Worm (Caenorhabditis elegans) whole organism, L4 larva: Measurements from ENCODE around the gene sri-65.

Experiments used
- F10B5.3 ChIP-seq: sonication (generic microtip); optimal IDR thresholded peaks from 2 replicates; lab custom pipeline; 2016; ENCODE audit warnings: mild to moderate bottlenecking, missing genetic modification characterization, missing compliant biosample characterization
- F37D6.2 ChIP-seq: sonication (generic microtip); optimal IDR thresholded peaks from 2 replicates; lab custom pipeline; 2016; ENCODE audit warnings: mild to moderate bottlenecking, missing genetic modification characterization, missing compliant biosample characterization
- F49E8.2 ChIP-seq: sonication (generic microtip); optimal IDR thresholded peaks from 2 replicates; lab custom pipeline; 2016; ENCODE audit warnings: missing compliant biosample characterization, mild to moderate bottlenecking, missing genetic modification characterization, borderline replicate concordance
- ZK337.2 ChIP-seq: fragments of 200-800 bp; sonication (Bioruptor generic); IDR thresholded peaks from 2 replicates; pipeline ENCODE4 v1.3.6; 2022; ENCODE audit warnings: missing genetic modification reagents, missing genetic modification characterization, missing compliant biosample characterization
- ZK546.5 ChIP-seq, 2 experiments: sonication (generic microtip); optimal IDR thresholded peaks; 2 replicates each; lab custom pipeline; 2017; ENCODE audit warnings: missing biosample characterization in 2 of 2, missing genetic modification characterization in 2 of 2
- aha-1 ChIP-seq: fragments of 150-350 bp; peaks from one replicate; lab custom pipeline; 2014; ENCODE audit warnings: missing biosample characterization, missing genetic modification characterization
- attf-4 ChIP-seq: sonication (generic microtip); optimal IDR thresholded peaks from 3 replicates; lab custom pipeline; 2017; ENCODE audit warnings: missing biosample characterization, missing genetic modification characterization
- ceh-32 ChIP-seq: sonication (generic microtip); optimal IDR thresholded peaks from 2 replicates; lab custom pipeline; 2016; ENCODE audit warnings: mild to moderate bottlenecking, missing genetic modification characterization, missing compliant biosample characterization; ENCODE audit not compliant: poor library complexity
- ceh-44 ChIP-seq: fragments of 200-800 bp; sonication (Bioruptor generic); IDR thresholded peaks from 2 replicates; pipeline ENCODE4 v1.3.6; 2022; ENCODE audit warnings: missing genetic modification reagents, missing genetic modification characterization, missing compliant biosample characterization
- ceh-82 ChIP-seq: sonication (generic microtip); optimal IDR thresholded peaks from 2 replicates; lab custom pipeline; 2017; ENCODE audit warnings: missing biosample characterization, missing genetic modification characterization
- ctbp-1 ChIP-seq: fragments of 200-800 bp; sonication (Bioruptor generic); IDR thresholded peaks from 2 replicates; pipeline ENCODE4 v1.3.6; 2022; ENCODE audit warnings: missing genetic modification reagents, missing genetic modification characterization, missing compliant biosample characterization
- daf-12 ChIP-seq: fragments of 150-350 bp; optimal IDR thresholded peaks from 2 replicates; lab custom pipeline; 2014; ENCODE audit warnings: missing biosample characterization, missing genetic modification reagents, missing genetic modification characterization
- dmd-6 ChIP-seq: fragments of 200-800 bp; sonication (Bioruptor generic); IDR thresholded peaks from 2 replicates; pipeline ENCODE4 v1.3.6; 2022; ENCODE audit warnings: missing genetic modification reagents, missing genetic modification characterization, missing compliant biosample characterization
- duxl-1 ChIP-seq: sonication (generic microtip); optimal IDR thresholded peaks from 2 replicates; lab custom pipeline; 2016; ENCODE audit warnings: mild to moderate bottlenecking, missing genetic modification characterization, moderate library complexity, missing compliant biosample characterization; ENCODE audit not compliant: poor library complexity
- egl-27 ChIP-seq: sonication (generic microtip); optimal IDR thresholded peaks from 3 replicates; lab custom pipeline; 2017; ENCODE audit warnings: missing biosample characterization, missing genetic modification reagents, missing genetic modification characterization
- egl-43 ChIP-seq: fragments of 200-800 bp; sonication (Bioruptor generic); IDR thresholded peaks from 2 replicates; pipeline ENCODE4 v1.3.6; 2022; ENCODE audit warnings: missing genetic modification reagents, missing genetic modification characterization, missing compliant biosample characterization
- fkh-10 ChIP-seq: fragments of 150-350 bp; optimal IDR thresholded peaks from 2 replicates; lab custom pipeline; 2014; ENCODE audit warnings: missing biosample characterization, missing genetic modification reagents, missing genetic modification characterization
- fos-1 ChIP-seq: fragments of 150-350 bp; optimal IDR thresholded peaks from 2 replicates; lab custom pipeline; 2014; ENCODE audit warnings: missing biosample characterization, missing genetic modification characterization
- hlh-11 ChIP-seq: fragments of 200-800 bp; sonication (Bioruptor generic); optimal IDR thresholded peaks from 2 replicates; lab custom pipeline; 2018; ENCODE audit warnings: mild to moderate bottlenecking, missing genetic modification characterization, missing compliant biosample characterization
- hmg-1.1 ChIP-seq: fragments of 200-800 bp; sonication (Bioruptor generic); IDR thresholded peaks from 2 replicates; pipeline ENCODE4 v1.3.6; 2022; ENCODE audit warnings: missing genetic modification reagents, missing genetic modification characterization, missing compliant biosample characterization
- lin-38 ChIP-seq: fragments of 200-800 bp; sonication (Bioruptor generic); IDR thresholded peaks from 2 replicates; pipeline ENCODE4 v1.3.6; 2022; ENCODE audit warnings: missing genetic modification reagents, missing genetic modification characterization, missing compliant biosample characterization
- lir-3 ChIP-seq: sonication (generic microtip); optimal IDR thresholded peaks from 2 replicates; lab custom pipeline; 2016; ENCODE audit warnings: mild to moderate bottlenecking, missing genetic modification characterization, missing compliant biosample characterization
- lsy-2 ChIP-seq, 2 experiments: fragments of 150-350 bp in 1 of 2; sonication (generic microtip) in 1 of 2; optimal IDR thresholded peaks; 2 replicates each; lab custom pipeline; 2014 to 2017; ENCODE audit warnings: missing biosample characterization in 2 of 2, missing genetic modification characterization in 2 of 2
- madf-5 ChIP-seq, 2 experiments: fragments of 200-800 bp; sonication (Bioruptor generic); IDR thresholded peaks; 2 replicates each; pipeline ENCODE4 v1.3.6; 2022; ENCODE audit warnings: missing compliant biosample characterization in 2 of 2, missing genetic modification characterization in 2 of 2
- mxl-2 ChIP-seq: fragments of 200-800 bp; sonication (Bioruptor generic); conservative IDR thresholded peaks from 2 replicates; pipeline ENCODE4 v1.3.6; 2022; ENCODE audit warnings: missing genetic modification reagents, missing genetic modification characterization, missing compliant biosample characterization
- mxl-3 ChIP-seq: fragments of 200-800 bp; sonication (Bioruptor generic); optimal IDR thresholded peaks from 2 replicates; lab custom pipeline; 2018; ENCODE audit warnings: mild to moderate bottlenecking, missing genetic modification characterization, missing compliant biosample characterization
- nhr-102 ChIP-seq: sonication (generic microtip); optimal IDR thresholded peaks from 2 replicates; lab custom pipeline; 2016; ENCODE audit warnings: mild to moderate bottlenecking, missing genetic modification characterization, moderate library complexity, missing compliant biosample characterization
- nhr-25 ChIP-seq: sonication (generic microtip); optimal IDR thresholded peaks from 2 replicates; lab custom pipeline; 2017; ENCODE audit warnings: missing genetic modification characterization, mild to moderate bottlenecking, missing compliant biosample characterization, antibody characterized with exemption, moderate library complexity, borderline replicate concordance; ENCODE audit not compliant: insufficient read depth
- nhr-42 ChIP-seq: fragments of 200-800 bp; sonication (Bioruptor generic); IDR thresholded peaks from 2 replicates; pipeline ENCODE4 v1.3.6; 2022; ENCODE audit warnings: missing genetic modification characterization, missing compliant biosample characterization
- nhr-6 ChIP-seq: fragments of 150-350 bp; optimal IDR thresholded peaks from 2 replicates; lab custom pipeline; 2014; ENCODE audit warnings: missing biosample characterization, missing genetic modification characterization
- php-3 ChIP-seq: fragments of 200-800 bp; sonication (Bioruptor generic); IDR thresholded peaks from 2 replicates; pipeline ENCODE4 v1.3.6; 2022; ENCODE audit warnings: missing genetic modification reagents, missing genetic modification characterization, missing compliant biosample characterization
- pqm-1 ChIP-seq: sonication (generic microtip); optimal IDR thresholded peaks from 2 replicates; lab custom pipeline; 2017; ENCODE audit warnings: missing biosample characterization, missing genetic modification characterization
- sdz-12 ChIP-seq: fragments of 200-800 bp; sonication (Bioruptor generic); optimal IDR thresholded peaks from 2 replicates; lab custom pipeline; 2018; ENCODE audit warnings: mild to moderate bottlenecking, missing genetic modification characterization, missing compliant biosample characterization
- skn-1 ChIP-seq: fragments of 150-350 bp; optimal IDR thresholded peaks from 2 replicates; lab custom pipeline; 2014; ENCODE audit warnings: missing biosample characterization, missing genetic modification characterization
- spr-3 ChIP-seq: fragments of 200-800 bp; sonication (Bioruptor generic); optimal IDR thresholded peaks from 2 replicates; lab custom pipeline; 2018; ENCODE audit warnings: mild to moderate bottlenecking, missing genetic modification characterization, missing compliant biosample characterization
- tag-97 ChIP-seq: fragments of 200-800 bp; sonication (Bioruptor generic); IDR thresholded peaks from 2 replicates; pipeline ENCODE4 v1.3.6; 2022; ENCODE audit warnings: missing genetic modification characterization, missing compliant biosample characterization
- unc-62 ChIP-seq, 3 experiments: fragments of 150-350 bp in 1 of 3; sonication (generic microtip); optimal IDR thresholded peaks in 2 of 3; peaks in 1 of 3; 1 replicate in 1 of 3; 2 replicates in 2 of 3; lab custom pipeline; 2014 to 2017; ENCODE audit warnings: missing biosample characterization in 3 of 3, missing genetic modification characterization in 3 of 3, missing genetic modification reagents in 3 of 3, missing genotype in 1 of 3
- vab-7 ChIP-seq: fragments of 200-800 bp; sonication (Bioruptor generic); IDR thresholded peaks from 2 replicates; pipeline ENCODE4 v1.3.6; 2022; ENCODE audit warnings: missing genetic modification reagents, missing genetic modification characterization, missing compliant biosample characterization
- zfp-2 ChIP-seq: sonication (generic microtip); optimal IDR thresholded peaks from 2 replicates; lab custom pipeline; 2016; ENCODE audit warnings: mild to moderate bottlenecking, missing genetic modification characterization, missing compliant biosample characterization
- ztf-7 ChIP-seq: fragments of 150-350 bp; optimal IDR thresholded peaks from 2 replicates; lab custom pipeline; 2014; ENCODE audit warnings: missing biosample characterization, missing genetic modification characterization

sri-65 gene

DNA sequence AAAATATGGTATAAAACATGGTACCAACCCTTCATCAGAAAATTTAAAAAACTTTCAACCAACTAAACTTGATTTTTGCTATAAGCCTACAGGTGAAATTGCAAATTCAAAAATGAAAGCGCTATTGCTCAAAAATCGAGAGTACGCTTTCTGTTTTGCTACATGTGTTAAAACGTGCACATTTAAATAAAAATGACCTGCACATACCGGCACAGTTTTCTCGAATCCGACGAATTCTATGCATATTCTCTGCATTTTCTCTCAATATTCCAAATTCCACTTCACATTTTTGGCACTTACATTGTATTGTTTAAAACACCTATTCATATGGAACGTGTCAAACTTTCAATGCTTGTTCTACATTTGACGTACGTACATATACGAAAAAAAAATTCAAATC, 22.4 kb upstream of the sri-65 start, which contains the start of gene srh-145:
Gene srh-145, plus strand, starts transcription at position 193 of the 400 bp plus-strand sequence.
- 0 out of 2 replicates have a peak, but pooled peaks have one; percentile 11 for TF ChIP-seq mxl-2 (GFP tag; lab: Robert Waterston, UW)
- TF ChIP-seq egl-27 = no peak
- peak; percentile 78 for TF ChIP-seq aha-1 (tag; lab: Kevin White, UChicago)
- TF ChIP-seq nhr-25 (tag; lab: Kevin White, UChicago) = no peak
- peak in 1 of 2 experiments; percentile 60 for TF ChIP-seq unc-62 (GFP tag; optimal IDR thresholded peaks at IDR 0.05 in 1 of 2; lab: Kevin White, UChicago)
- TF ChIP-seq unc-62 (tag; optimal IDR thresholded peaks at IDR 0.05; lab: Kevin White, UChicago) = no peak
- no peak for TF ChIP-seq ctbp-1 (GFP tag; lab: Robert Waterston, UW)

DNA sequence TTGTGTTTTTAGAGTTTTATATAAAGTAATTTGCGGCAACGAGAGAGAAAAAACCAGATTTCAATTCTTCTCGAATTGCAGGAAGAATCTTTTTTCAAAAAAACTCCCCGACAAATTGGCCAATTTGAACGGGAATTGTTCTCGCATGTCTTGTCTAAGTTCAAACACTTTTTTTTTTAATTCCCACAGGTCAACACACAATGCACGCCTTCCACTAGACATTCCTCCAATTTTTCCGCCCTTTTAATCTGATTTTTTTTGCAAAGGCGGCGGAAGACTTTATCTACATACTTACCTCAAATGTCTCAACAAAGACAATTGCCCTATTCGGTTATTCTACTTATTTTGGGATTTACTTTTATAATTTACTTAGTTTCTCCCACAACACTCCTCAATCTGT, 19.5 kb upstream of the sri-65 start, which contains the start of gene F26D2.3:
Gene F26D2.3, plus strand, starts transcription at position 301 of the 400 bp plus-strand sequence.
- TF ChIP-seq ZK546.5 (tag; optimal IDR thresholded peaks at IDR 0.05; lab: Kevin White, UChicago) (no peak), zfp-2 (tag; lab: Kevin White, UChicago) (no peak), nhr-42 (GFP tag; lab: Robert Waterston, UW) (no peak), ctbp-1 (GFP tag; lab: Robert Waterston, UW) (no peak), egl-43 (GFP tag; lab: Robert Waterston, UW) (no peak), spr-3 (no peak), hlh-11 (tag; lab: Kevin White, UChicago) (no peak), F37D6.2 (no peak), F10B5.3 (no peak), fkh-10 (GFP tag; lab: Kevin White, UChicago) (no peak), duxl-1 (tag; lab: Kevin White, UChicago) (no peak), ceh-44 (GFP tag; lab: Robert Waterston, UW) (no peak), lin-38 (no peak)

DNA sequence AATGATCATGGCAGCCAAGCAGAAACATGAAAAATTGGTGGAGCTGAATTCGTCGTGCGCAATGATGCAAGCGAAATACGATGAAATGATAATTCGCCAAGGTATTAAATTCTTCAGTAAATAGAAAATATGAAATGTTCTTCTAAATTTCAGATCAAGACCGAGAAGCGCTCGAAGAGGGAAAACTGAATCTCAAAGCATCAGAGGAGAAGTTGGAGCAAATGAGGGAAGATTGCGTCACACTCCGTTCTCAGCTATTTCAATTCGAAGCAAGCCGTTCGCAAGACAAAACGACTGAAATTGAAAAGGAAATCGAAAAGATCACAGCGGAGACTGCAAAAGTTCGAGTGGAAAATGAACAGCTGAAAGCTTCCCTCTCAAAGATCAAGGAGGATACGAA, 18.2 kb upstream of the sri-65 start:
- no peak for TF ChIP-seq skn-1 (tag; lab: Kevin White, UChicago)
- TF ChIP-seq pqm-1 (tag; lab: Kevin White, UChicago) = no peak
- TF ChIP-seq unc-62 (GFP tag; optimal IDR thresholded peaks at IDR 0.05 in 1 of 2; lab: Kevin White, UChicago) = peak in 1 of 2 experiments; percentile 70
- no peak for TF ChIP-seq unc-62 (tag; optimal IDR thresholded peaks at IDR 0.05; lab: Kevin White, UChicago)
- no peak for TF ChIP-seq ZK337.2
- TF ChIP-seq zfp-2 (tag; lab: Kevin White, UChicago) = no peak
- TF ChIP-seq sdz-12 (GFP tag; lab: Kevin White, UChicago) = no peak

DNA sequence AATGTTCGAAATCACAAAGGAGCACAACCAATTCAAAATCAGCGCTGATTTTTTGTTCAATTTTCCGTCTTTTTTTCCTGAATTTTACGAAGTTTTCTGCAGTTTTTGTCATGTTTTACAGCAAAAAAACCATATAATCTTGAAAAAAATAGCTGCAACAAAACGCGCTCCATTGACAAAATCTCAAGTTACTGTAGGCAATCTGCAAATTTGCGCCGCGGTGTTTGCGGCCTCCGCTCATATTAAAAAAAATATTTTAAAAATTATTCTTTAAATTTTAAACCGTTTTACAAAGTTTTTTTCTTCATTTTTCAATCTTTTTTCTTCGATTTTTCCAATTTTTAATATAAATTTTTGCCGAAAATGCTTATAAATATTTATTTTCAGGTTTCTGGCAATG, 17.2 kb upstream of the sri-65 start:
- no peak for TF ChIP-seq daf-12
- TF ChIP-seq lin-38 = peak; percentile 75
- no peak for TF ChIP-seq mxl-3 (GFP tag; lab: Kevin White, UChicago)

DNA sequence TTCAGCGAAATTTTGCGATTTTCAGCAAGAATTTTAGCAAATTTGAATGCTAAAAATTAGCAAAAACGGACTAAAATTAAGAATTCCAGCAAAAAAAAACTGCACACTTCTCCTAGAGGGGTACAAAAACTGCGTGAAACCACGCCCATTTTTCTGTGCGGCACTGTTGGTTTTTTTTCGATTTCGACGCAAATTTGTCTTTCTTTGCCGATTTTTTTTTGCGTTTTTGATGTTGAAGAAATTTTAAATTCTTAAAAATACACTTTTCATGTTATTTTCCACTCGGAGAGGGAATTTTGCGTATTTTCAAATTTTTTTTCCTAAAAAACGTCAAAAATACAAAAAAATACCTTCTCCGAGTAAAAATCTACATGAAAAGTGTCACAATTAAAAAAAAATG, 15.8 kb upstream of the sri-65 start, which contains the start of gene syp-1:
Gene syp-1, plus strand, starts transcription at position 301 of the 400 bp plus-strand sequence.
- TF ChIP-seq egl-27 (no peak), ceh-32 (tag; lab: Kevin White, UChicago) (no peak), lir-3 (no peak), aha-1 (tag; lab: Kevin White, UChicago) (no peak), madf-5 (GFP tag; IDR thresholded peaks at IDR 0.05; lab: Robert Waterston, UW) (no peak)

DNA sequence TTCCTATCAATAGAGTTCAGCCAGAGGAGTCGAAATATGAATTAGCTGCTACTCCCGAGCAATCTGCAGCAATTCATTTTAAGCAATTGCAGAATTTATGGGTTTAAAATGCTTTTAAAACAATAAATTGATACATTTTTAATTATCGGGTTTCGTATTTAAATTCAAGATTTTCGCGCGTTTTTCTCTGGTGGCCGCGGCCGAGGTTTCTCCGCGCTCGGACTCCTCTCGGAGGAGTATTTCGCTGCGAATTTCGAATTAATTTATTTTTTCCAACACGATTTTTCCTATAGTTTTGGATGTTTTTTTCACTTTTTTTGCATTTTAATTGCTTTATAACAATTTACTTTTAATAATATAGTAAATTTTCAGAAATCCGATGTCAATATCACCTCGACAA, 13.4 kb upstream of the sri-65 start, which contains the start of gene F13A7.14:
Gene F13A7.14, plus strand, starts transcription at position 373 of the 400 bp plus-strand sequence.
- TF ChIP-seq tag-97 (GFP tag; lab: Robert Waterston, UW) = peak; percentile 68; the same call in 1 of the 2 replicates
- TF ChIP-seq lsy-2 (tag; optimal IDR thresholded peaks at IDR 0.05; lab: Kevin White, UChicago) = peak in 1 of 2 experiments; percentile 87
- TF ChIP-seq ceh-44 (GFP tag; lab: Robert Waterston, UW) = peak; percentile 61; the same call in 1 of the 2 replicates
- TF ChIP-seq php-3 (GFP tag; lab: Robert Waterston, UW) = no peak
- TF ChIP-seq F49E8.2 = peak; percentile 19
- TF ChIP-seq attf-4 = no peak
- TF ChIP-seq ceh-32 (tag; lab: Kevin White, UChicago) = no peak
- TF ChIP-seq dmd-6 (GFP tag; lab: Robert Waterston, UW) = peak; percentile 75
- peak; percentile 85 for TF ChIP-seq duxl-1 (tag; lab: Kevin White, UChicago)
- peak; percentile 38; the same call in 1 of the 2 replicates for TF ChIP-seq nhr-42 (GFP tag; lab: Robert Waterston, UW)
- no peak for TF ChIP-seq ceh-82 (tag; lab: Kevin White, UChicago)
- TF ChIP-seq vab-7 = 0 out of 2 replicates have a peak, but pooled peaks have one; percentile 16
- peak; percentile 14 for TF ChIP-seq nhr-6 (tag; lab: Kevin White, UChicago)
- no peak for TF ChIP-seq skn-1 (tag; lab: Kevin White, UChicago)
- TF ChIP-seq fos-1 (tag; lab: Kevin White, UChicago) = no peak
- TF ChIP-seq ztf-7 (tag; lab: Kevin White, UChicago) = peak; percentile 42
- no peak for TF ChIP-seq zfp-2 (tag; lab: Kevin White, UChicago)
- TF ChIP-seq hmg-1.1 (GFP tag; lab: Robert Waterston, UW) = peak; percentile 59
- TF ChIP-seq nhr-102 (tag; lab: Kevin White, UChicago) = peak; percentile 77
